Fruit fly (Drosophila melanogaster) whole organism, embryonic: Measurements from ENCODE around the gene Shc.

ENCODE experiments used
- Awh ChIP-seq: fragments of 200-800 bp; sonication (Bioruptor generic); IDR thresholded peaks from 2 replicates; pipeline ENCODE4, ENCODE4 v1.3.6; 2022; ENCODE audit warnings: missing biosample characterization, missing genetic modification characterization
- CG10209 ChIP-seq: fragments of 200-800 bp; sonication (Bioruptor generic); optimal IDR thresholded peaks from 3 replicates; lab custom pipeline; 2017; ENCODE audit warnings: missing biosample characterization, mild to moderate bottlenecking, missing genetic modification characterization, missing genetic modification reagents
- CG10543 ChIP-seq: fragments of 200-800 bp; sonication (Bioruptor generic); optimal IDR thresholded peaks from 3 replicates; lab custom pipeline; 2017; ENCODE audit warnings: missing biosample characterization, mild to moderate bottlenecking, missing genetic modification characterization, moderate library complexity
- CG11504 ChIP-seq: fragments of 200-800 bp; sonication (Bioruptor generic); optimal IDR thresholded peaks from 3 replicates; lab custom pipeline; 2019; ENCODE audit warnings: missing biosample characterization, mild to moderate bottlenecking, missing genetic modification characterization, moderate library complexity
- CG15073 ChIP-seq: fragments of 200-800 bp; sonication (Bioruptor generic); optimal IDR thresholded peaks from 2 replicates; lab custom pipeline; 2016; ENCODE audit warnings: missing biosample characterization, missing genetic modification characterization
- CG15514 ChIP-seq: fragments of 200-800 bp; sonication (Bioruptor generic); optimal IDR thresholded peaks from 3 replicates; lab custom pipeline; 2017; ENCODE audit warnings: missing biosample characterization, missing genetic modification characterization, mild to moderate bottlenecking, moderate library complexity, missing genetic modification reagents
- CG2199 ChIP-seq: fragments of 200-800 bp; sonication (Bioruptor generic); IDR thresholded peaks from 3 replicates; pipeline ENCODE4 v1.3.6; 2022; ENCODE audit warnings: missing biosample characterization, missing genetic modification characterization
- CG32767 ChIP-seq: fragments of 200-800 bp; sonication (Bioruptor generic); IDR thresholded peaks from 2 replicates; pipeline ENCODE4 v1.3.6; 2022; ENCODE audit warnings: missing biosample characterization, missing genetic modification characterization
- CG33213 ChIP-seq: fragments of 200-800 bp; sonication (Bioruptor generic); optimal IDR thresholded peaks from 3 replicates; lab custom pipeline; 2016; ENCODE audit warnings: missing biosample characterization, missing genetic modification characterization
- CG3847 ChIP-seq: fragments of 200-800 bp; sonication (Bioruptor generic); IDR thresholded peaks from 2 replicates; pipeline ENCODE4 v1.3.6; 2022; ENCODE audit warnings: missing biosample characterization, missing genetic modification characterization
- CG42726 ChIP-seq: fragments of 200-800 bp; sonication (Bioruptor generic); IDR thresholded peaks from 2 replicates; pipeline ENCODE4 v1.3.6; 2022; ENCODE audit warnings: missing biosample characterization, missing genetic modification characterization; ENCODE audit not compliant: partially characterized antibody
- CG6254 ChIP-seq: fragments of 200-800 bp; sonication (Bioruptor generic); optimal IDR thresholded peaks from 3 replicates; lab custom pipeline; 2017; ENCODE audit warnings: mild to moderate bottlenecking, missing biosample characterization, missing genetic modification reagents, missing genetic modification characterization
- CG8281 ChIP-seq: fragments of 200-800 bp; sonication (Bioruptor generic); optimal IDR thresholded peaks from 2 replicates; lab custom pipeline; 2018; ENCODE audit warnings: missing biosample characterization, mild to moderate bottlenecking, missing genetic modification characterization, moderate library complexity
- CG8290 ChIP-seq, 3 experiments: fragments of 200-800 bp; sonication (Bioruptor generic); optimal IDR thresholded peaks; 2 replicates each; lab custom pipeline; 2016 to 2019; ENCODE audit warnings: missing biosample characterization in 3 of 3, missing genetic modification characterization in 3 of 3, mild to moderate bottlenecking in 2 of 3, moderate library complexity in 1 of 3
- CG9797 ChIP-seq: fragments of 200-800 bp; sonication (Bioruptor generic); optimal IDR thresholded peaks from 3 replicates; lab custom pipeline; 2018; ENCODE audit warnings: missing biosample characterization, mild to moderate bottlenecking, missing genetic modification characterization
- CG9817 ChIP-seq: fragments of 200-800 bp; sonication (Bioruptor generic); optimal IDR thresholded peaks from 2 replicates; lab custom pipeline; 2018; ENCODE audit warnings: missing biosample characterization, mild to moderate bottlenecking, missing genetic modification characterization, moderate library complexity
- D19A ChIP-seq: fragments of 200-800 bp; optimal IDR thresholded peaks from 3 replicates; lab custom pipeline; 2019; ENCODE audit warnings: missing biosample characterization, mild to moderate bottlenecking, missing genetic modification characterization, moderate library complexity
- ERR ChIP-seq: fragments of 200-800 bp; sonication (Bioruptor generic); optimal IDR thresholded peaks from 2 replicates; lab custom pipeline; 2016; ENCODE audit warnings: missing biosample characterization, missing genetic modification characterization
- Elba2 ChIP-seq: fragments of 200-800 bp; sonication (Bioruptor generic); optimal IDR thresholded peaks from 3 replicates; lab custom pipeline; 2016; ENCODE audit warnings: missing biosample characterization, missing genetic modification characterization
- GATAe ChIP-seq: fragments of 200-800 bp; sonication (Bioruptor generic); conservative IDR thresholded peaks from 2 replicates; pipeline ENCODE4 v1.3.6; 2022; ENCODE audit warnings: missing biosample characterization, missing genetic modification characterization
- H15 ChIP-seq: fragments of 200-800 bp; sonication (Bioruptor generic); IDR thresholded peaks from 3 replicates; pipeline ENCODE4 v1.3.6; 2022; ENCODE audit warnings: missing biosample characterization, missing genetic modification characterization
- HLH4C ChIP-seq: fragments of 200-800 bp; sonication (Bioruptor generic); IDR thresholded peaks from 3 replicates; pipeline ENCODE4 v1.3.6; 2022; ENCODE audit warnings: missing biosample characterization, missing genetic modification characterization; ENCODE audit not compliant: partially characterized antibody
- Lpt ChIP-seq: fragments of >200 bp; optimal IDR thresholded peaks from 2 replicates; lab custom pipeline; 2018; ENCODE audit warnings: missing biosample characterization, missing genetic modification characterization
- Med ChIP-seq: fragments of 200-800 bp; sonication (Bioruptor generic); peaks from one replicate; lab custom pipeline; 2016; ENCODE audit warnings: missing biosample characterization, missing genetic modification characterization, mild to moderate bottlenecking, inconsistent platforms, moderate library complexity
- NFAT ChIP-seq: fragments of 200-800 bp; sonication (Bioruptor generic); IDR thresholded peaks from 2 replicates; pipeline ENCODE4 v1.3.6; 2022; ENCODE audit warnings: missing biosample characterization, missing genetic modification characterization
- PHDP ChIP-seq: fragments of 200-800 bp; sonication (Bioruptor generic); optimal IDR thresholded peaks from 3 replicates; lab custom pipeline; 2018; ENCODE audit warnings: missing biosample characterization, mild to moderate bottlenecking, missing genetic modification characterization, moderate library complexity
- Pdp1 ChIP-seq, 2 experiments: fragments of 200-800 bp; sonication (Bioruptor generic); optimal IDR thresholded peaks; 3 replicates each; lab custom pipeline; 2016; ENCODE audit warnings: missing biosample characterization in 2 of 2, missing genetic modification characterization in 2 of 2, mild to moderate bottlenecking in 1 of 2, moderate library complexity in 1 of 2
- Six4 ChIP-seq: fragments of 200-800 bp; sonication (Bioruptor generic); optimal IDR thresholded peaks from 2 replicates; lab custom pipeline; 2016; ENCODE audit warnings: missing biosample characterization, missing genetic modification characterization
- Trl ChIP-seq, 3 experiments: fragments of >200 bp in 2 of 3; fragments of 200-800 bp in 1 of 3; sonication (Bioruptor generic) in 1 of 3; optimal IDR thresholded peaks; 2 replicates in 1 of 3; 3 replicates in 2 of 3; lab custom pipeline; 2016 to 2017; ENCODE audit warnings: missing biosample characterization in 1 of 3, missing genetic modification characterization in 1 of 3
- abd-A ChIP-seq: fragments of 200-800 bp; sonication (Bioruptor generic); optimal IDR thresholded peaks from 3 replicates; lab custom pipeline; 2019; ENCODE audit warnings: missing biosample characterization, mild to moderate bottlenecking, missing genetic modification characterization, moderate library complexity
- ac ChIP-seq: fragments of 200-800 bp; sonication (Bioruptor generic); optimal IDR thresholded peaks from 3 replicates; lab custom pipeline; 2017; ENCODE audit warnings: missing biosample characterization, mild to moderate bottlenecking, missing genetic modification characterization
- ato ChIP-seq: fragments of 200-800 bp; sonication (Bioruptor generic); IDR thresholded peaks from 2 replicates; pipeline ENCODE4 v1.3.6; 2022; ENCODE audit warnings: missing biosample characterization, missing genetic modification characterization; ENCODE audit not compliant: partially characterized antibody
- btn ChIP-seq: fragments of 200-800 bp; sonication (Bioruptor generic); optimal IDR thresholded peaks from 2 replicates; lab custom pipeline; 2016; ENCODE audit warnings: missing biosample characterization, missing genetic modification characterization
- cas ChIP-seq: fragments of 200-800 bp; sonication (Bioruptor generic); IDR thresholded peaks from 2 replicates; pipeline ENCODE4 v1.3.6; 2022; ENCODE audit warnings: missing biosample characterization, missing genetic modification characterization
- disco-r ChIP-seq: fragments of 200-800 bp; sonication (Bioruptor generic); optimal IDR thresholded peaks from 2 replicates; lab custom pipeline; 2016; ENCODE audit warnings: missing biosample characterization, missing genetic modification characterization
- dpn ChIP-seq, 2 experiments: fragments of 200-800 bp; sonication (Bioruptor generic); optimal IDR thresholded peaks; 3 replicates each; lab custom pipeline; 2016; ENCODE audit warnings: missing biosample characterization in 2 of 2, missing genetic modification characterization in 2 of 2
- ewg ChIP-seq: fragments of 200-800 bp; sonication (Bioruptor generic); optimal IDR thresholded peaks from 3 replicates; lab custom pipeline; 2017; ENCODE audit warnings: mild to moderate bottlenecking, missing biosample characterization, missing genetic modification reagents, missing genetic modification characterization
- jing ChIP-seq: fragments of 200-800 bp; sonication (Bioruptor generic); optimal IDR thresholded peaks from 2 replicates; lab custom pipeline; 2018; ENCODE audit warnings: missing biosample characterization, mild to moderate bottlenecking, missing genetic modification characterization
- kah ChIP-seq: fragments of 200-800 bp; sonication (Bioruptor generic); optimal IDR thresholded peaks from 2 replicates; lab custom pipeline; 2018; ENCODE audit warnings: missing biosample characterization, mild to moderate bottlenecking, missing genetic modification characterization
- ken ChIP-seq: fragments of 200-800 bp; sonication (Bioruptor generic); IDR thresholded peaks from 3 replicates; pipeline ENCODE4 v1.3.6; 2022; ENCODE audit warnings: missing biosample characterization, missing genetic modification characterization
- mam ChIP-seq: fragments of 200-800 bp; sonication (Bioruptor generic); optimal IDR thresholded peaks from 3 replicates; lab custom pipeline; 2016; ENCODE audit warnings: missing biosample characterization, missing genetic modification characterization
- nerfin-1 ChIP-seq: fragments of 200-800 bp; sonication (Bioruptor generic); optimal IDR thresholded peaks from 3 replicates; lab custom pipeline; 2019; ENCODE audit warnings: missing biosample characterization, mild to moderate bottlenecking, missing genetic modification characterization, moderate library complexity
- sens ChIP-seq: fragments of 200-800 bp; sonication (Bioruptor generic); peaks from one replicate; lab custom pipeline; 2016; ENCODE audit warnings: missing biosample characterization, missing genetic modification characterization
- seq ChIP-seq: fragments of 200-800 bp; sonication (Bioruptor generic); IDR thresholded peaks from 2 replicates; pipeline ENCODE4 v1.3.6; 2022; ENCODE audit warnings: missing biosample characterization, missing genetic modification characterization
- sim ChIP-seq: fragments of 200-800 bp; sonication (Bioruptor generic); IDR thresholded peaks from 2 replicates; pipeline ENCODE4 v1.3.6; 2022; ENCODE audit warnings: missing biosample characterization, missing genetic modification characterization
- sima ChIP-seq: fragments of 200-800 bp; sonication (Bioruptor generic); optimal IDR thresholded peaks from 2 replicates; lab custom pipeline; 2016; ENCODE audit warnings: missing biosample characterization, missing genetic modification characterization
- sob ChIP-seq: fragments of 200-800 bp; sonication (Bioruptor generic); IDR thresholded peaks from 2 replicates; pipeline ENCODE4 v1.3.6; 2022; ENCODE audit warnings: missing biosample characterization, missing genetic modification characterization
- tna ChIP-seq: fragments of 200-800 bp; sonication (Bioruptor generic); IDR thresholded peaks from 2 replicates; pipeline ENCODE4 v1.3.6; 2022; ENCODE audit warnings: missing biosample characterization, missing genetic modification characterization; ENCODE audit not compliant: partially characterized antibody
- toy ChIP-seq: fragments of 200-800 bp; sonication (Bioruptor generic); IDR thresholded peaks from 2 replicates; pipeline ENCODE4 v1.3.6; 2022; ENCODE audit warnings: missing biosample characterization, missing genetic modification characterization

Shc gene

DNA sequence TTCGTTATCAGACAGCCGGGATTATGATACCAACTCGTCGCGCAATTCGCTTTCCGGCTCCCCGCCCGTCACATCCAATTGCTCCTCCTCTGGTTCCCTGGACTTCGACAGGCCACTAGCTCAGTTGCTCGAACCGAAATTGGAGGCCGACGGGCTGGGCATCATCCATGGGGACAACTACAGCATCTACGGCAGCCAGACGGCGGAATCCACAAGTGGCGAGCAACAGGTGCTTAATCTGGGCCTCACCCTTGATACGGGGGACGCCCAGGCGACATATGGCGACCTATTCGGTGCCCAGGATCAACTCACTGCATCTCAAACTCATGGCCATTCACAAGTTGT lies 3.8 kb downstream of the Shc start (continued):
- no peak for TF ChIP-seq ken (GFP tag; lab: Robert Waterston, UW)
- no peak for TF ChIP-seq CG15073
- no peak for TF ChIP-seq CG11504 (tag; lab: Kevin White, UChicago)
- TF ChIP-seq CG9797 = no peak
- no peak for TF ChIP-seq H15 (GFP tag; lab: Robert Waterston, UW)
- TF ChIP-seq cas (GFP tag; lab: Robert Waterston, UW) = 0 out of 2 replicates have a peak, but pooled peaks have one; percentile 23
- no peak for TF ChIP-seq mam (GFP tag; lab: Kevin White, UChicago)
- TF ChIP-seq CG2199 (GFP tag; lab: Robert Waterston, UW) = no peak
- TF ChIP-seq ERR (GFP tag; lab: Kevin White, UChicago) = no peak
- no peak for TF ChIP-seq Six4
- no peak for TF ChIP-seq Trl (optimal IDR thresholded peaks at IDR 0.05; lab: Kevin White, UChicago)
- no peak for TF ChIP-seq Trl (GFP tag; optimal IDR thresholded peaks at IDR 0.05; lab: Kevin White, UChicago)
- no peak for TF ChIP-seq abd-A (tag; lab: Kevin White, UChicago)
- no peak for TF ChIP-seq dpn (GFP tag; optimal IDR thresholded peaks at IDR 0.05; lab: Kevin White, UChicago)
- TF ChIP-seq ewg (GFP tag; lab: Kevin White, UChicago) = no peak
- TF ChIP-seq CG3847 (GFP tag; lab: Robert Waterston, UW) = no peak
- no peak for TF ChIP-seq Awh (GFP tag; lab: Robert Waterston, UW)
- no peak for TF ChIP-seq CG15514 (GFP tag; lab: Kevin White, UChicago)
- no peak for TF ChIP-seq Pdp1 (GFP tag; optimal IDR thresholded peaks at IDR 0.05; lab: Kevin White, UChicago)
- no peak for TF ChIP-seq CG6254 (GFP tag; lab: Kevin White, UChicago)
- TF ChIP-seq PHDP (tag; lab: Kevin White, UChicago) = no peak
- no peak for TF ChIP-seq nerfin-1 (tag; lab: Kevin White, UChicago)
- TF ChIP-seq tna (GFP tag; lab: Robert Waterston, UW) = 0 out of 2 replicates have a peak, but pooled peaks have one; percentile 5
- 0 out of 3 replicates have a peak, but pooled peaks have one; percentile 48 for TF ChIP-seq HLH4C (GFP tag; lab: Robert Waterston, UW)
- no peak for TF ChIP-seq jing (GFP tag; lab: Kevin White, UChicago)
- no peak for TF ChIP-seq CG33213 (GFP tag; lab: Kevin White, UChicago)
- TF ChIP-seq Elba2 (GFP tag; lab: Kevin White, UChicago) = no peak
- no peak for TF ChIP-seq CG10543 (GFP tag; lab: Kevin White, UChicago)
- TF ChIP-seq seq (GFP tag; lab: Robert Waterston, UW) = peak; percentile 2; the same call in 1 of the 2 replicates
- no peak for TF ChIP-seq btn (GFP tag; lab: Kevin White, UChicago)
- TF ChIP-seq sima = no peak
- no peak for TF ChIP-seq CG10209
- TF ChIP-seq toy (GFP tag; lab: Robert Waterston, UW) = no peak
- no peak for TF ChIP-seq CG8290 (GFP tag; optimal IDR thresholded peaks at IDR 0.05; lab: Kevin White, UChicago)
- TF ChIP-seq CG8290 (tag; optimal IDR thresholded peaks at IDR 0.05; lab: Kevin White, UChicago) = no peak
- peak; percentile 70 for TF ChIP-seq kah (GFP tag; lab: Kevin White, UChicago)
- peak; percentile 14; the same call in 1 of the 2 replicates for TF ChIP-seq GATAe (GFP tag; lab: Robert Waterston, UW)
- TF ChIP-seq Lpt (GFP tag; lab: Kevin White, UChicago) = no peak
- TF ChIP-seq, all 482 proteins: peak for 7

DNA sequence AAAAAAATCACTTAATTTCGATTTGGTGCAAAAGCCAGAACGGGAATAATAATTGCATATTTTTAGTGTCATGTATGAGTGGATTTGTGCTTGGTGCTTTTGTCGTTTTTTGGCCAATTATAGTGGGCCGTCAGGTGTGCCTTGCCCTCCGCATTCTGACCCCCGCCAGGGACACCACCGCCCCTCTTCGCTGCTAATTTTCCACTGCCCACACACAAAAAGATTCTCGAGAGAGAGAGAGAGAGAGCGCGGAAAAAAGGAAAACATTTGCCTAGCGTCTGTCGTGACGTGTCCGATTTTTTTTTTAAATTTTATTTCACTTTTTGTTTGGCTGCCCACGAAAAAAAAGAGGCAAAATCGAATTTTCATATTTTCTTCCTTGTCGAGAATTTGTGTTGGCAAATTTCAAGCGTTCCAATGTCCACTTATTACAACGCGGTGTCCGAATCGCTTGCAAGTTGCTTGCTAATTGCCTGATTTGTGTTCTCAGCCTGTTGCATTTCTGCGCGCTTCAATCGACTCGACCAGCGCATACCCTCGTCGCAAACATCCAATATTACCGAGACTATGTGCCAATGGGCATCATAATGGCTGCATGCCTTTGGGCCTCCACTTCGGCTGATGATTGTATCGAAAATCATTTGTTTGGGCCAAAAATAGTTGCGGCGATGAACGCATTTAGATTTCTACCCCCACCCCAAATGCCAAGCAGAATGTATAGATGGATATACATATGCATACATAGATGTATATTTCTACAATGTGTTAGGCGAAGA lies 5.2 kb downstream of the Shc start:
- no peak for TF ChIP-seq ac (GFP tag; lab: Kevin White, UChicago)
- TF ChIP-seq CG15514 (GFP tag; lab: Kevin White, UChicago) = no peak
- 0 out of 2 replicates have a peak, but pooled peaks have one; percentile 13 for TF ChIP-seq CG32767 (GFP tag; lab: Robert Waterston, UW)
- peak; percentile 59 for TF ChIP-seq Med (GFP tag; lab: Kevin White, UChicago)
- no peak for TF ChIP-seq sim (GFP tag; lab: Robert Waterston, UW)
- TF ChIP-seq sob (GFP tag; lab: Robert Waterston, UW) = peak; percentile 22; the same call in 1 of the 2 replicates
- no peak for TF ChIP-seq CG8281 (tag; lab: Kevin White, UChicago)
- TF ChIP-seq ato (GFP tag; lab: Robert Waterston, UW) = peak; percentile 26; the same call in 1 of the 2 replicates
- TF ChIP-seq disco-r (GFP tag; lab: Kevin White, UChicago) = no peak
- TF ChIP-seq D19A (tag; lab: Kevin White, UChicago) = peak; percentile 9
- TF ChIP-seq CG9817 = no peak
- TF ChIP-seq CG42726 (GFP tag; lab: Robert Waterston, UW) = 0 out of 2 replicates have a peak, but pooled peaks have one; percentile 21
- TF ChIP-seq sens = no peak
- peak; percentile 35; the same call in 1 of the 2 replicates for TF ChIP-seq NFAT
